Worm (Caenorhabditis elegans) whole organism, late embryonic: ENCODE data around the gene gex-3.

Experiments
- nfya-1 ChIP-seq: sonication (generic microtip); optimal IDR thresholded peaks from 2 replicates; lab custom pipeline; 2017; ENCODE audit warnings: missing genetic modification characterization, mild to moderate bottlenecking, missing compliant biosample characterization, antibody characterized with exemption, moderate library complexity
- nhr-11 ChIP-seq: fragments of 150-350 bp; optimal IDR thresholded peaks from 2 replicates; lab custom pipeline; 2014; ENCODE audit warnings: missing biosample characterization, missing genetic modification characterization
- pag-3 ChIP-seq: sonication (generic microtip); optimal IDR thresholded peaks from 2 replicates; lab custom pipeline; 2016; ENCODE audit warnings: missing compliant biosample characterization, missing genetic modification characterization, borderline replicate concordance
- pat-9 ChIP-seq: fragments of 200-800 bp; sonication (Bioruptor generic); optimal IDR thresholded peaks from 2 replicates; lab custom pipeline; 2018; ENCODE audit warnings: mild to moderate bottlenecking, missing genetic modification characterization, moderate library complexity, missing compliant biosample characterization
- ztf-16 ChIP-seq: sonication (generic microtip); optimal IDR thresholded peaks from 2 replicates; lab custom pipeline; 2017; ENCODE audit warnings: missing genetic modification characterization, missing compliant biosample characterization

DNA sequence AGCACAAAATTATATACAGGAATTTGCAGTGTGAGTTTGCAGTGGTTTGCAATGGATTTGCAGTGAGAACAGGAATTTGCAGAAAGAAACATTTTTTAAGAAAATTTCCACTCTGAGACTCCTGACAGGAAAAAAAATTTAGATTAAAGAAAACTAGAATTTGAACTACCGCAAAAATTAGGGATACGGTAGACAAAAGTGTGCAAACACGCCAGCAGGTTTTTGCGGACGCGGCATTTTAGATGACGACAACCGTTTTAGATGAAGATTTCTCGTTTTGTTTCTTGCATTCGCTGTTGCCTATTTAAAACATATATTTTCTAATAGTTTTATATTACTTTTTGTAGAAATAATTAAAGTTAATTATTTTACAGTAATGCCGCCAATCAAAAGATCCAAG, 32.4 kb upstream of the gex-3 start, which contains the start of gene wdr-46:
- TF ChIP-seq ztf-16 (tag; lab: Kevin White, UChicago) (no peak), nfya-1 (peak; percentile 79), pag-3 (tag; lab: Kevin White, UChicago) (no peak), nhr-11 (tag; lab: Kevin White, UChicago) (no peak), pat-9 (tag; lab: Kevin White, UChicago) (no peak)
